Worm (Caenorhabditis elegans) whole organism, L1 larva: Measurements from ENCODE around the gene lon-8.

Experiments
- C34B4.2 ChIP-seq: sonication (generic microtip); optimal IDR thresholded peaks from 2 replicates; lab custom pipeline; 2017; ENCODE audit warnings: mild to moderate bottlenecking, missing genetic modification characterization, missing compliant biosample characterization
- aly-2 ChIP-seq: fragments of 150-350 bp; optimal IDR thresholded peaks from 2 replicates; lab custom pipeline; 2014; ENCODE audit warnings: missing biosample characterization, missing genetic modification characterization
- elt-2 ChIP-seq: sonication (generic microtip); optimal IDR thresholded peaks from 2 replicates; lab custom pipeline; 2016; ENCODE audit warnings: missing genetic modification characterization, mild to moderate bottlenecking, inconsistent platforms, missing compliant biosample characterization, missing genetic modification reagents
- fos-1 ChIP-seq: fragments of 150-350 bp; optimal IDR thresholded peaks from 2 replicates; lab custom pipeline; 2014; ENCODE audit warnings: missing biosample characterization, missing genetic modification characterization
- hpl-2 ChIP-seq: fragments of 150-350 bp; optimal IDR thresholded peaks from 2 replicates; lab custom pipeline; 2014; ENCODE audit warnings: missing biosample characterization, missing genetic modification reagents, missing genetic modification characterization
- isw-1 ChIP-seq: fragments of 200-800 bp; sonication (Bioruptor generic); IDR thresholded peaks from 2 replicates; pipeline ENCODE4 v1.3.6; 2022; ENCODE audit warnings: missing genetic modification characterization, missing compliant biosample characterization
- mdl-1 ChIP-seq, 2 experiments: fragments of 150-350 bp; optimal IDR thresholded peaks; 2 replicates each; lab custom pipeline; 2014 to 2017; ENCODE audit warnings: missing biosample characterization in 2 of 2, missing genetic modification characterization in 2 of 2, inconsistent platforms in 1 of 2
- nhr-77 ChIP-seq: fragments of 150-350 bp; optimal IDR thresholded peaks from 2 replicates; lab custom pipeline; 2014; ENCODE audit warnings: missing biosample characterization, missing genetic modification characterization
- skn-1 ChIP-seq: fragments of 150-350 bp; optimal IDR thresholded peaks from 2 replicates; lab custom pipeline; 2014; ENCODE audit warnings: missing biosample characterization, missing genetic modification characterization
- sup-37 ChIP-seq: fragments of 200-800 bp; sonication (Bioruptor generic); optimal IDR thresholded peaks from 2 replicates; lab custom pipeline; 2018; ENCODE audit warnings: mild to moderate bottlenecking, missing genetic modification characterization, missing compliant biosample characterization
- tbx-2 ChIP-seq: sonication (generic microtip); optimal IDR thresholded peaks from 2 replicates; lab custom pipeline; 2016; ENCODE audit warnings: missing genetic modification characterization, missing compliant biosample characterization

DNA sequence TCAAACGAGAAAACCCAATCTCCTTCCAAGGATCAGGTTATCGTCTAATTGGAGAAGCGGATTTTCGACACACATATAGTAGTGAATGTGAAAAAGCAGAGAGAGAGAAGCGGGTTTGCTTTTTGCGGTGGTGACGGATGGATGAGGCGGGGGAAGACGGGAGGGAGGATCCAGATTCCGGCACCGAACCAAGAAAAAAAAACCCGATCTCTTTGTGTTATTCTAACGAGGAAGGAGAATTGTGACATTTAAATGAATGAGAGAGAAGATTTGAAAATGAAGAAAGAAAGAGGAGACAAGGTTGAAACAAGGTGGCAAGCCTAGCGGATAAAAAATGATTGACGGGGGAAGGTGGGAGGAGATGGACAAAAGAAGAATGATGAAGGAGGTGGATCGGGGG lies 2.7 kb upstream of the lon-8 start:
- TF ChIP-seq fos-1 (tag; lab: Kevin White, UChicago) (no peak), mdl-1 (tag; optimal IDR thresholded peaks at IDR 0.05; lab: Kevin White, UChicago) (no peak), hpl-2 (no peak), skn-1 (tag; lab: Kevin White, UChicago) (no peak), isw-1 (no peak), sup-37 (GFP tag; lab: Kevin White, UChicago) (no peak), elt-2 (no peak), aly-2 (tag; lab: Kevin White, UChicago) (no peak), C34B4.2 (tag; lab: Kevin White, UChicago) (no peak), nhr-77 (tag; lab: Kevin White, UChicago) (no peak), tbx-2 (no peak)
